Worm (Caenorhabditis elegans) whole organism, L1 larva: ENCODE data around the gene srx-78.

ENCODE experiments used
- C04F5.9 ChIP-seq: sonication (generic microtip); optimal IDR thresholded peaks from 2 replicates; lab custom pipeline; 2016; ENCODE audit warnings: missing genetic modification characterization, missing compliant biosample characterization
- alr-1 ChIP-seq: fragments of 200-800 bp; sonication (Bioruptor generic); optimal IDR thresholded peaks from 2 replicates; lab custom pipeline; 2018; ENCODE audit warnings: borderline replicate concordance, mild to moderate bottlenecking, missing genetic modification characterization, missing compliant biosample characterization
- aly-2 ChIP-seq: fragments of 150-350 bp; optimal IDR thresholded peaks from 2 replicates; lab custom pipeline; 2014; ENCODE audit warnings: missing biosample characterization, missing genetic modification characterization
- ama-1 ChIP-seq: fragments of 150-350 bp; optimal IDR thresholded peaks from 2 replicates; lab custom pipeline; 2014
- egl-27 ChIP-seq, 2 experiments: fragments of 150-350 bp in 1 of 2; sonication (generic microtip); optimal IDR thresholded peaks; 3 replicates each; lab custom pipeline; 2017 to 2018; ENCODE audit warnings: missing biosample characterization in 2 of 2, missing genetic modification characterization in 2 of 2, missing genetic modification reagents in 2 of 2
- elt-3 ChIP-seq, 6 experiments: fragments of 150-350 bp in 1 of 6; sonication (generic microtip); optimal IDR thresholded peaks; 2 replicates each; lab custom pipeline; 2017 to 2018; ENCODE audit warnings: missing biosample characterization in 6 of 6, missing genetic modification characterization in 6 of 6, inconsistent platforms in 1 of 6
- nhr-77 ChIP-seq: fragments of 150-350 bp; optimal IDR thresholded peaks from 2 replicates; lab custom pipeline; 2014; ENCODE audit warnings: missing biosample characterization, missing genetic modification characterization
- unc-130 ChIP-seq: fragments of 150-350 bp; optimal IDR thresholded peaks from 2 replicates; lab custom pipeline; 2017; ENCODE audit warnings: missing biosample characterization, missing genetic modification characterization, inconsistent platforms

DNA sequence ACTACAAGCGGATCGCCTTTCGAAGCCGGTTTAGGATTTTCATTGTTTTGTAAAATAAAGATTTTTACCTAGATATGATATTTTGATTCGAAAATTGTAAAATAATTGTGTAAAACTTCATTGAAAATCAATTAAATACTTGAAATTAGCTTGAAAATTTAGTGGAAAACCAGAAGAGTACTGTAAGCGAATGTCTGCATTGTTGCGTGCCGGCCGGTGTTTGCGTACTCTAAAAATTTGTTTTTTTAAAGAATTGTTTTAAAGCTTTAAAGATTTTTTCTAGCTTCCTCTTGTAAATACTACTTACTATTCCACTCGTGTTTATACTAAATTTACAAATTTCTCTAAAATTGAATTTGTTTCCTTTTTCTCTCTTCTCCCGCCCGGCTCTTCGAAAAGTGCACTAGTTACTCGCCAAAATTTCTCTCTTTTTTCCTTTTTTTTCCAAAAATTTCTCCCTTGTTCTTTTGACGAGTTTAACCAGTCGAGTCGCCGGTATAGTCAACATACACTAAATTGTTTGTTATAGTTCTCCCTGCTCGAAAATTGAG lies 25.3 kb upstream of the srx-78 start:
- no peak for TF ChIP-seq egl-27 (tag; optimal IDR thresholded peaks at IDR 0.05; lab: Kevin White, UChicago)
- no peak for TF ChIP-seq ama-1 (lab: Kevin White, UChicago)
- TF ChIP-seq elt-3 (tag; optimal IDR thresholded peaks at IDR 0.05; lab: Kevin White, UChicago): no peak
- TF ChIP-seq C04F5.9 (tag; lab: Kevin White, UChicago): no peak
- TF ChIP-seq alr-1 (tag; lab: Kevin White, UChicago): no peak
- no peak for TF ChIP-seq nhr-77 (tag; lab: Kevin White, UChicago)
- TF ChIP-seq aly-2 (tag; lab: Kevin White, UChicago): no peak
- no peak for TF ChIP-seq unc-130 (tag; lab: Kevin White, UChicago)
